Worm (Caenorhabditis elegans): Measurements from ENCODE around the gene K11H3.3.
A peak's percentile ranks its signal among the peaks of the same experiment; 100 is the strongest.

K11H3.3 gene

DNA sequence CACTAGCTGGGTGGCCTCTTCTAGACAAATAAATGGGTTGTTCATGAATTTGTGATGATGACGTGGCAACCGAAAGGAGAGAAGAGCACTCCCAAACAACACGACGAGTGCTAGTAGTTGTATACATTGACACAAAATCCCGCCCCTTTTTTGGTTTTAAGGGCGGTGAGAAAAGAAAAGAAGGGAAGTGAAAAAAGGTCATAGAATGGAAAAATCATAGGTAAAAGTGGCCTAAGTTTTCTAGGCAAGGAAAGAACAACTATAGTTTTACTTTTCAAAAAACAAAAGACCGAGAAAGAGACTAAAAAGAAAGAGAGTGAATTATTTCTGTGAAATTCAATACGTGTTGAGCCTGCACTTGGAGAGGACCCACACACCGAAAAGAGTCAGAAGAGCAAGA, 27.2 kb downstream of the K11H3.3 start, which contains the start of gene ZK757.2:
Gene ZK757.2, minus strand, starts transcription at position 101 of the 400 bp plus-strand sequence.
- TF ChIP-seq lin-13 (tag; optimal IDR thresholded peaks at IDR 0.05) (no peak), lsy-2 (tag; optimal IDR thresholded peaks at IDR 0.05) (no peak), unc-39 (tag; optimal IDR thresholded peaks at IDR 0.05) (no peak)

DNA sequence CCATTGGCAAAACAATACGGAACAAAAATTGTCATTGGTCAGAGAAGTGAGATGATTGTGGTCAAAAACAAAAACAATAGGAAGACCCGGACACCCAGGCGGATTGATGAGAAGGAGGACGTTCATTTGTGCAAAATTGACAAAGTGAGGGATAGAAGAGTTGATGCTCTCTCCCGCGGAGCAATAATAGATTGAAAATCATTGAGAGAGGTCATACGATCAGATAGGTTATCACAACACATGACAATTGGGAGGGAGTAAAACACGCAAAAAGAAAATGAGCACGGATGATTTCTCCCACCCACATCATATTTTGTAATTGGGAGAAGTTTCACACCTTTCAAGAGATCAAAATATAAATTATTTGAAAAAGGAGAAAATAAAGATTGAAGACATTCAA, 34.0 kb downstream of the K11H3.3 start:
- TF ChIP-seq zip-8 (tag; optimal IDR thresholded peaks at IDR 0.05) (no peak), hlh-1 (tag; optimal IDR thresholded peaks at IDR 0.05) (peak; percentile 30), ztf-11 (tag; optimal IDR thresholded peaks at IDR 0.05) (no peak)

DNA sequence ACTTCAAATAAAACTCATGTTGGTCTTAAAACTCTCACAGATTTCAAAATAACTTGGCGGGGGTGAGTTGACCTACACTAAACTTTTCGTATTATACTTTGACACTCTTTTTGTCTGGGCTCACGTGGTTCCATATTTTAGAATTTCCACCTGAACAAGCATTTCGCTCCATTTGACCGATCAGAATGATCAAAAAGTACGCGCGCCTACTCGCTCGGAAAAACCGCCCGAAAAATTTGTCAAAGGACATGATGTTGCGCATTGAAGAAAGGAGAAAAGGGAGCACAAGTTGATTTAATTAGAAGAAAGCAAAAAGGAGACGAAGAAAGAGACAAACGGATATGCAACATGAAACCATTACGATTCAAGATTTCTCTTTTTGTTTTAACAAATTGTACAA, 34.7 kb downstream of the K11H3.3 start:
- TF ChIP-seq ztf-11 (tag; optimal IDR thresholded peaks at IDR 0.05) (no peak), mls-2 (tag; optimal IDR thresholded peaks at IDR 0.05) (no peak), nhr-2 (tag; optimal IDR thresholded peaks at IDR 0.05) (no peak), nhr-28 (tag; optimal IDR thresholded peaks at IDR 0.05) (no peak), ceh-39 (tag; optimal IDR thresholded peaks at IDR 0.05) (no peak), unc-39 (tag; optimal IDR thresholded peaks at IDR 0.05) (no peak), zip-8 (tag; optimal IDR thresholded peaks at IDR 0.05) (no peak), lsy-2 (tag; optimal IDR thresholded peaks at IDR 0.05) (no peak), nhr-12 (tag; optimal IDR thresholded peaks at IDR 0.05) (no peak)

DNA sequence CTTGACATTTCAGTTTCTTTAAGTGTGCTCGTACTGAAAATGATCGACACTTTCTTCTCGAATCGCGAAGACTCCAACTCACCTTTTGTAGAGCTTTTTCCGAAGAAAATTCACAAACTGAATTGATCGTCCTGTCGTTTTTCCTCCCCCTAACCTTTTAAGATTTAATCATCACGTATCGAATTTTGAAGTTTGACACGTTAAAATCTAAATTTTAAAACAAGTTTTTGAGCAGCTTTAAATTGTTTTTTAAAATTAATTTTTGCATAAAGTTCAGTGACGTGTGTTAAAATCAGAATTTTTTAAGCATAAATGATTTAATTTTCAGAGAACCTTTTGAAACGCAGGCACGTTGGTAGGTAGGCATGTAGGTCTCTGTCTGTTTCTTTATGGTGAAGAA, 39.7 kb downstream of the K11H3.3 start, which contains the start of gene alg-4:
Gene alg-4, minus strand, starts transcription at position 101 of the 400 bp plus-strand sequence.
- TF ChIP-seq ceh-39 (tag; optimal IDR thresholded peaks at IDR 0.05) (no peak), sptf-1 (tag; optimal IDR thresholded peaks at IDR 0.05) (no peak), snpc-4 (tag; optimal IDR thresholded peaks at IDR 0.05) (no peak), nhr-12 (tag; optimal IDR thresholded peaks at IDR 0.05) (no peak), elt-3 (tag; optimal IDR thresholded peaks at IDR 0.05) (no peak), nhr-2 (tag; optimal IDR thresholded peaks at IDR 0.05) (no peak), bed-3 (GFP tag; optimal IDR thresholded peaks at IDR 0.05) (no peak), mls-2 (tag; optimal IDR thresholded peaks at IDR 0.05) (no peak), ham-2 (GFP tag; optimal IDR thresholded peaks at IDR 0.05) (no peak), unc-120 (tag; optimal IDR thresholded peaks at IDR 0.05; ENCODE audit: poor library complexity, severe bottlenecking) (no peak), pha-4 (tag; optimal IDR thresholded peaks at IDR 0.05) (no peak), ceh-43 (GFP tag; optimal IDR thresholded peaks at IDR 0.05) (no peak), mep-1 (tag; optimal IDR thresholded peaks at IDR 0.05) (no peak), unc-39 (tag; optimal IDR thresholded peaks at IDR 0.05) (no peak), hlh-1 (tag; optimal IDR thresholded peaks at IDR 0.05) (no peak), ces-1 (GFP tag; optimal IDR thresholded peaks at IDR 0.05) (no peak)

DNA sequence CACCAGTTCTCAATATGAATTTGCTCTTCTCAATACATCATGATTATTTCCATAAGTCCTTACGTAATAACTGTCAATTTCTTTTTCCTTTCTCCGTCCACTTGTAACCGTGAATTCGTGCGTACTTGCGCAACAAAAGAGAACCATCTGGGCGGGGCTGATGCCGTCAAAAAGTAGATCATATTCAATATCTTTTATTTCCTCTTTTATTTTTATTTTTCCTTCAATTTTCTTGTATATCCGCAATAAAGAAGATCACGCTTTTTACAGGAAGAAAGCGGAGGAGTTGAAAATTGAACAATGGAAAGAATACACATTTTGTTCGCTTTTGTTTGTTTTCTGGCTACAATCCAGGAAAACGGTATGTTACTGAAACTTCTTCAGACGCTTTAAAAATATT, 41.2 kb downstream of the K11H3.3 start, which contains the start of gene mam-7:
Gene mam-7, plus strand, starts transcription at position 301 of the 400 bp plus-strand sequence.
- no peak for TF ChIP-seq nhr-12 (tag; optimal IDR thresholded peaks at IDR 0.05)
- peak; percentile 66 for TF ChIP-seq zip-8 (tag; optimal IDR thresholded peaks at IDR 0.05)
- no peak for TF ChIP-seq mls-2 (tag; optimal IDR thresholded peaks at IDR 0.05)

DNA sequence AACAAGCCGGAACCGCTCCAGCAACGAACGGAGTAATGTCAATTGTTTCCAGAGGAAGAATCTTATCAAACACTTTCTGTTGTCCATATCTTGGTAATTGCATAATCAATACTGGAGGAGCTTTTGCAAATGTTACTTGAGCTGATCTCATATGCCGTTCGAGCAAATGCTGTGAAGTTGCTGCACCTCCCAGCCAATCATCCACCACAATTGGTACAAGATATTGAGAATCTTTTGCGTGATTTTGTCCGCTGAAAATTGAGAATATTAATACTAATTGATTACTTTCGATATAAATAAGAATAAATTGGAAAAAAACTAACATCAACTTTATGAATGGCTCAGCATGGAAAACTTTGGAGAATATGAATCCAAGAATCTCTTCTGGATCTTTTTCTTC, 48.1 kb downstream of the K11H3.3 start:
- TF ChIP-seq nhr-12 (tag; optimal IDR thresholded peaks at IDR 0.05) (no peak), elt-3 (tag; optimal IDR thresholded peaks at IDR 0.05) (no peak), nhr-2 (tag; optimal IDR thresholded peaks at IDR 0.05) (no peak), mls-2 (tag; optimal IDR thresholded peaks at IDR 0.05) (no peak), nhr-237 (tag; optimal IDR thresholded peaks at IDR 0.05) (no peak), unc-39 (tag; optimal IDR thresholded peaks at IDR 0.05) (no peak), drap-1 (GFP tag; optimal IDR thresholded peaks at IDR 0.05) (no peak), ceh-83 (GFP tag; optimal IDR thresholded peaks at IDR 0.05) (no peak), mab-5 (tag; optimal IDR thresholded peaks at IDR 0.05) (no peak), bed-3 (GFP tag; optimal IDR thresholded peaks at IDR 0.05) (no peak), mep-1 (tag; optimal IDR thresholded peaks at IDR 0.05) (no peak), ces-1 (GFP tag; optimal IDR thresholded peaks at IDR 0.05) (no peak), tbx-8 (GFP tag; optimal IDR thresholded peaks at IDR 0.05) (no peak), nhr-28 (tag; optimal IDR thresholded peaks at IDR 0.05) (no peak), ceh-39 (tag; optimal IDR thresholded peaks at IDR 0.05) (no peak), flh-1 (GFP tag; optimal IDR thresholded peaks at IDR 0.05) (no peak), lin-32 (GFP tag; optimal IDR thresholded peaks at IDR 0.05) (no peak)

Data from whole organism, mixed stage, embryonic.